Worm (Caenorhabditis elegans) whole organism, L1 larva: Measurements from ENCODE around the gene rod-1.
A peak's percentile ranks its signal among the peaks of the same experiment; 100 is the strongest.

Source experiments
- C04F5.9 ChIP-seq: sonication (generic microtip); optimal IDR thresholded peaks from 2 replicates; lab custom pipeline; 2016; ENCODE audit warnings: missing genetic modification characterization, missing compliant biosample characterization
- C34B4.2 ChIP-seq: sonication (generic microtip); optimal IDR thresholded peaks from 2 replicates; lab custom pipeline; 2017; ENCODE audit warnings: mild to moderate bottlenecking, missing genetic modification characterization, missing compliant biosample characterization
- alr-1 ChIP-seq: fragments of 200-800 bp; sonication (Bioruptor generic); optimal IDR thresholded peaks from 2 replicates; lab custom pipeline; 2018; ENCODE audit warnings: borderline replicate concordance, mild to moderate bottlenecking, missing genetic modification characterization, missing compliant biosample characterization
- aly-2 ChIP-seq: fragments of 150-350 bp; optimal IDR thresholded peaks from 2 replicates; lab custom pipeline; 2014; ENCODE audit warnings: missing biosample characterization, missing genetic modification characterization
- blmp-1 ChIP-seq: fragments of 150-350 bp; optimal IDR thresholded peaks from 2 replicates; lab custom pipeline; 2014; ENCODE audit warnings: missing biosample characterization, missing genetic modification characterization
- ceh-82 ChIP-seq, 3 experiments: fragments of 150-350 bp in 1 of 3; sonication (generic microtip) in 2 of 3; optimal IDR thresholded peaks; 2 replicates each; lab custom pipeline; 2014 to 2017; ENCODE audit warnings: missing biosample characterization in 3 of 3, missing genetic modification characterization in 3 of 3
- ceh-88 ChIP-seq: fragments of 200-800 bp; sonication (Bioruptor generic); IDR thresholded peaks from 2 replicates; pipeline ENCODE4 v1.3.6; 2022; ENCODE audit warnings: missing genetic modification characterization, missing compliant biosample characterization
- efl-1 ChIP-seq, 4 experiments: fragments of 150-350 bp; optimal IDR thresholded peaks in 3 of 4; peaks in 1 of 4; 1 replicate in 1 of 4; 2 replicates in 3 of 4; lab custom pipeline; 2014; ENCODE audit warnings: missing biosample characterization in 2 of 4, missing genetic modification characterization in 2 of 4, missing genetic modification reagents in 2 of 4
- egl-13 ChIP-seq: sonication (generic microtip); optimal IDR thresholded peaks from 2 replicates; lab custom pipeline; 2016; ENCODE audit warnings: missing genotype, missing genetic modification reagents, missing genetic modification characterization, missing compliant biosample characterization
- elt-2 ChIP-seq: sonication (generic microtip); optimal IDR thresholded peaks from 2 replicates; lab custom pipeline; 2016; ENCODE audit warnings: missing genetic modification characterization, mild to moderate bottlenecking, inconsistent platforms, missing compliant biosample characterization, missing genetic modification reagents
- elt-3 ChIP-seq, 6 experiments: fragments of 150-350 bp in 1 of 6; sonication (generic microtip); optimal IDR thresholded peaks; 2 replicates each; lab custom pipeline; 2017 to 2018; ENCODE audit warnings: missing biosample characterization in 6 of 6, missing genetic modification characterization in 6 of 6, inconsistent platforms in 1 of 6
- fkh-10 ChIP-seq: sonication (generic microtip); optimal IDR thresholded peaks from 2 replicates; lab custom pipeline; 2017; ENCODE audit warnings: missing biosample characterization, missing genetic modification reagents, missing genetic modification characterization
- grh-1 ChIP-seq: fragments of 200-800 bp; sonication (Bioruptor generic); IDR thresholded peaks from 2 replicates; pipeline ENCODE4 v1.3.6; 2022; ENCODE audit warnings: missing genetic modification reagents, missing genetic modification characterization, missing compliant biosample characterization
- hlh-17 ChIP-seq: fragments of 200-800 bp; sonication (Bioruptor generic); optimal IDR thresholded peaks from 2 replicates; lab custom pipeline; 2018; ENCODE audit warnings: missing genetic modification characterization, mild to moderate bottlenecking, missing compliant biosample characterization, moderate library complexity, borderline replicate concordance
- hpl-2 ChIP-seq: fragments of 150-350 bp; optimal IDR thresholded peaks from 2 replicates; lab custom pipeline; 2014; ENCODE audit warnings: missing biosample characterization, missing genetic modification reagents, missing genetic modification characterization
- irx-1 ChIP-seq: sonication (generic microtip); optimal IDR thresholded peaks from 2 replicates; lab custom pipeline; 2016; ENCODE audit warnings: missing genetic modification characterization, missing compliant biosample characterization
- jun-1 ChIP-seq: fragments of 150-350 bp; optimal IDR thresholded peaks from 2 replicates; lab custom pipeline; 2014; ENCODE audit warnings: missing biosample characterization, missing genetic modification reagents, missing genetic modification characterization
- lin-13 ChIP-seq: fragments of 150-350 bp; optimal IDR thresholded peaks from 2 replicates; lab custom pipeline; 2014; ENCODE audit warnings: missing biosample characterization, missing genetic modification reagents, missing genetic modification characterization
- lin-14 ChIP-seq: fragments of 200-800 bp; sonication (Bioruptor generic); optimal IDR thresholded peaks from 2 replicates; lab custom pipeline; 2018; ENCODE audit warnings: mild to moderate bottlenecking, missing genetic modification characterization, moderate library complexity, missing compliant biosample characterization
- lin-35 ChIP-seq, 2 experiments: fragments of 150-350 bp; optimal IDR thresholded peaks; 2 replicates each; lab custom pipeline; 2014; ENCODE audit warnings: missing biosample characterization in 2 of 2, missing genetic modification characterization in 2 of 2, missing genetic modification reagents in 2 of 2
- lir-3 ChIP-seq: sonication (generic microtip); optimal IDR thresholded peaks from 2 replicates; lab custom pipeline; 2016; ENCODE audit warnings: mild to moderate bottlenecking, missing genetic modification characterization, moderate library complexity, missing compliant biosample characterization; ENCODE audit not compliant: poor library complexity
- lsy-2 ChIP-seq, 2 experiments: fragments of 150-350 bp; optimal IDR thresholded peaks; 2 replicates each; lab custom pipeline; 2014; ENCODE audit warnings: missing biosample characterization in 2 of 2, missing genetic modification characterization in 2 of 2
- mab-9 ChIP-seq: fragments of 200-800 bp; sonication (Bioruptor generic); IDR thresholded peaks from 2 replicates; pipeline ENCODE4 v1.3.6; 2022; ENCODE audit warnings: missing genetic modification reagents, missing genetic modification characterization, missing compliant biosample characterization
- mdl-1 ChIP-seq, 2 experiments: fragments of 150-350 bp; optimal IDR thresholded peaks; 2 replicates each; lab custom pipeline; 2014 to 2017; ENCODE audit warnings: missing biosample characterization in 2 of 2, missing genetic modification characterization in 2 of 2, inconsistent platforms in 1 of 2
- mef-2 ChIP-seq: fragments of 150-350 bp; optimal IDR thresholded peaks from 2 replicates; lab custom pipeline; 2014; ENCODE audit warnings: missing biosample characterization, missing genetic modification characterization
- nhr-11 ChIP-seq: fragments of 150-350 bp; optimal IDR thresholded peaks from 2 replicates; lab custom pipeline; 2014; ENCODE audit warnings: missing biosample characterization, missing genetic modification characterization
- nhr-12 ChIP-seq: sonication (generic microtip); optimal IDR thresholded peaks from 2 replicates; lab custom pipeline; 2017; ENCODE audit warnings: missing biosample characterization, missing genetic modification characterization
- nhr-19 ChIP-seq: fragments of 200-800 bp; sonication (Bioruptor generic); conservative IDR thresholded peaks from 2 replicates; pipeline ENCODE4 v1.3.6; 2022; ENCODE audit warnings: missing genetic modification characterization, missing compliant biosample characterization
- nhr-20 ChIP-seq: sonication (generic microtip); optimal IDR thresholded peaks from 2 replicates; lab custom pipeline; 2016; ENCODE audit warnings: mild to moderate bottlenecking, missing genetic modification characterization, missing compliant biosample characterization
- nhr-47 ChIP-seq: sonication (generic microtip); optimal IDR thresholded peaks from 2 replicates; lab custom pipeline; 2016; ENCODE audit warnings: mild to moderate bottlenecking, missing genetic modification characterization, moderate library complexity, missing compliant biosample characterization
- nhr-71 ChIP-seq: sonication (generic microtip); optimal IDR thresholded peaks from 2 replicates; lab custom pipeline; 2016; ENCODE audit warnings: mild to moderate bottlenecking, missing genetic modification characterization, moderate library complexity, missing compliant biosample characterization
- nhr-77 ChIP-seq: fragments of 150-350 bp; optimal IDR thresholded peaks from 2 replicates; lab custom pipeline; 2014; ENCODE audit warnings: missing biosample characterization, missing genetic modification characterization
- nhr-85 ChIP-seq: sonication (generic microtip); peaks from one replicate; lab custom pipeline; 2016; ENCODE audit warnings: missing genetic modification characterization, inconsistent platforms, missing compliant biosample characterization
- nhr-90 ChIP-seq: sonication (generic microtip); optimal IDR thresholded peaks from 2 replicates; lab custom pipeline; 2016; ENCODE audit warnings: mild to moderate bottlenecking, missing genetic modification characterization, missing compliant biosample characterization; ENCODE audit not compliant: poor library complexity
- pag-3 ChIP-seq: sonication (generic microtip); optimal IDR thresholded peaks from 2 replicates; lab custom pipeline; 2017; ENCODE audit warnings: missing genetic modification characterization, mild to moderate bottlenecking, missing compliant biosample characterization, antibody characterized with exemption, borderline replicate concordance; ENCODE audit not compliant: insufficient read depth
- pax-3 ChIP-seq: fragments of 200-800 bp; sonication (Bioruptor generic); optimal IDR thresholded peaks from 2 replicates; lab custom pipeline; 2018; ENCODE audit warnings: mild to moderate bottlenecking, missing genetic modification characterization, moderate library complexity, missing compliant biosample characterization
- rnt-1 ChIP-seq: sonication (generic microtip); optimal IDR thresholded peaks from 2 replicates; lab custom pipeline; 2016; ENCODE audit warnings: mild to moderate bottlenecking, missing genetic modification characterization, moderate library complexity, missing compliant biosample characterization
- skn-1 ChIP-seq: fragments of 150-350 bp; optimal IDR thresholded peaks from 2 replicates; lab custom pipeline; 2014; ENCODE audit warnings: missing biosample characterization, missing genetic modification characterization
- snu-23 ChIP-seq: sonication (generic microtip); optimal IDR thresholded peaks from 2 replicates; lab custom pipeline; 2016; ENCODE audit warnings: missing genetic modification characterization, missing compliant biosample characterization
- sptf-1 ChIP-seq: fragments of 150-350 bp; optimal IDR thresholded peaks from 2 replicates; lab custom pipeline; 2014; ENCODE audit warnings: missing biosample characterization, missing genetic modification characterization
- sup-37 ChIP-seq: fragments of 200-800 bp; sonication (Bioruptor generic); optimal IDR thresholded peaks from 2 replicates; lab custom pipeline; 2018; ENCODE audit warnings: mild to moderate bottlenecking, missing genetic modification characterization, missing compliant biosample characterization
- swsn-7 ChIP-seq: sonication (generic microtip); optimal IDR thresholded peaks from 2 replicates; lab custom pipeline; 2016; ENCODE audit warnings: missing genetic modification characterization, missing compliant biosample characterization
- tbx-2 ChIP-seq: sonication (generic microtip); optimal IDR thresholded peaks from 2 replicates; lab custom pipeline; 2016; ENCODE audit warnings: missing genetic modification characterization, missing compliant biosample characterization
- unc-130 ChIP-seq: fragments of 150-350 bp; optimal IDR thresholded peaks from 2 replicates; lab custom pipeline; 2017; ENCODE audit warnings: missing biosample characterization, missing genetic modification characterization, inconsistent platforms
- unc-30 ChIP-seq: sonication (generic microtip); optimal IDR thresholded peaks from 2 replicates; lab custom pipeline; 2017; ENCODE audit warnings: missing biosample characterization, missing genetic modification characterization
- unc-62 ChIP-seq: fragments of 150-350 bp; optimal IDR thresholded peaks from 2 replicates; lab custom pipeline; 2014; ENCODE audit warnings: missing biosample characterization, missing genetic modification reagents, missing genetic modification characterization
- unc-86 ChIP-seq: sonication (generic microtip); optimal IDR thresholded peaks from 2 replicates; lab custom pipeline; 2016; ENCODE audit warnings: missing genetic modification characterization, missing compliant biosample characterization
- unc-98 ChIP-seq: fragments of 200-800 bp; sonication (Bioruptor generic); IDR thresholded peaks from 2 replicates; pipeline ENCODE4 v1.3.6; 2022; ENCODE audit warnings: missing genetic modification characterization, missing compliant biosample characterization
- xbp-1 ChIP-seq: sonication (generic microtip); optimal IDR thresholded peaks from 2 replicates; lab custom pipeline; 2016; ENCODE audit warnings: missing genetic modification characterization, missing compliant biosample characterization
- zag-1 ChIP-seq: fragments of 150-350 bp; optimal IDR thresholded peaks from 2 replicates; lab custom pipeline; 2014; ENCODE audit warnings: missing biosample characterization, missing genetic modification characterization
- zip-4 ChIP-seq: fragments of 200-800 bp; sonication (Bioruptor generic); optimal IDR thresholded peaks from 2 replicates; lab custom pipeline; 2018; ENCODE audit warnings: mild to moderate bottlenecking, missing genetic modification characterization, moderate library complexity, missing compliant biosample characterization
- ztf-4 ChIP-seq: fragments of 150-350 bp; optimal IDR thresholded peaks from 2 replicates; lab custom pipeline; 2014; ENCODE audit warnings: missing biosample characterization, missing genetic modification characterization

Gene rod-1

DNA sequence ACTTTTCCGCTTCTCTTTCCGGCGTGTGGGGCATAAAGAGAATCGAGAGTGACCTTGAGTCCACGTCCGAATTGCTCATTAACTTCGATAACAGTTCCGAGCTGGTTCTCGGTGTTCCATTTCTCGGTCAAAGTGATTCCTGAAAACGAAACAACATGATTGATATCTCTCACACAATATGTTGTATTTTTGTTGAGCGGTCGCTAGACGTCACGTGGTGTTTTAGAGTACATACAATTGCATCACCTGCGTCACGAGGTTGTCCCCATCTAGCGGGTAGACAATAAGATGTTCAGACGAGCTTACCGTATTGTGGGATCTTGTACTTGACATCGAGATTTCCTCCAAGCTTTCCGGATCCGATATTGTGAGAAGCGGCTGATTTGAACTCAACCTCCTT, 29.1 kb downstream of the rod-1 start:
- peak; percentile 37 for TF ChIP-seq skn-1 (tag; lab: Kevin White, UChicago)
- TF ChIP-seq elt-3 (tag; optimal IDR thresholded peaks at IDR 0.05; lab: Kevin White, UChicago): peak in 1 of 6 experiments; percentile 65
- no peak for TF ChIP-seq unc-30 (tag; lab: Kevin White, UChicago)
- TF ChIP-seq lin-14 (GFP tag; lab: Kevin White, UChicago): peak; percentile 67
- TF ChIP-seq nhr-77: no peak
- TF ChIP-seq rnt-1 (tag; lab: Kevin White, UChicago): peak; percentile 60
- no peak for TF ChIP-seq hpl-2 (GFP tag; lab: Kevin White, UChicago)
- TF ChIP-seq unc-86 (tag; lab: Kevin White, UChicago): no peak
- TF ChIP-seq grh-1: 0 out of 2 replicates have a peak, but pooled peaks have one; percentile 36
- TF ChIP-seq snu-23 (GFP tag; lab: Kevin White, UChicago): peak; percentile 69
- TF ChIP-seq pag-3 (tag; lab: Kevin White, UChicago): no peak
- TF ChIP-seq nhr-12 (tag; lab: Kevin White, UChicago): no peak
- no peak for TF ChIP-seq ceh-88 (GFP tag; lab: Robert Waterston, UW)
- TF ChIP-seq C34B4.2 (tag; lab: Kevin White, UChicago): no peak
- TF ChIP-seq unc-130 (tag; lab: Kevin White, UChicago): peak; percentile 73
- no peak for TF ChIP-seq sptf-1 (tag; lab: Kevin White, UChicago)
- TF ChIP-seq lin-35 (GFP tag; optimal IDR thresholded peaks at IDR 0.05; lab: Kevin White, UChicago): peak; percentile 28 to 80
- peak; percentile 32 for TF ChIP-seq nhr-47
- TF ChIP-seq blmp-1 (tag; lab: Kevin White, UChicago): peak; percentile 57
- peak in 1 of 2 experiments; percentile 86 for TF ChIP-seq mdl-1 (tag; optimal IDR thresholded peaks at IDR 0.05; lab: Kevin White, UChicago)
- TF ChIP-seq pax-3: peak; percentile 11
- TF ChIP-seq nhr-90: peak; percentile 67
- TF ChIP-seq tbx-2 (tag; lab: Kevin White, UChicago): no peak
- no peak for TF ChIP-seq mab-9 (GFP tag; lab: Robert Waterston, UW)
- TF ChIP-seq nhr-19: peak; percentile 67
- peak; percentile 75 for TF ChIP-seq nhr-20 (tag; lab: Kevin White, UChicago)
- TF ChIP-seq xbp-1: no peak
- peak; percentile 9 for TF ChIP-seq lir-3 (tag; lab: Kevin White, UChicago)
- TF ChIP-seq fkh-10 (GFP tag; lab: Kevin White, UChicago): no peak
- peak; percentile 81 for TF ChIP-seq nhr-85
- TF ChIP-seq efl-1 (optimal IDR thresholded peaks at IDR 0.05; lab: Kevin White, UChicago): peak; percentile 11 to 45
- TF ChIP-seq efl-1 (GFP tag; optimal IDR thresholded peaks at IDR 0.05 in 1 of 2; lab: Kevin White, UChicago): peak; percentile 59 to 97
- TF ChIP-seq irx-1 (tag; lab: Kevin White, UChicago): peak; percentile 17
- peak; percentile 83 for TF ChIP-seq nhr-71
- peak in 1 of 3 experiments; percentile 21 for TF ChIP-seq ceh-82 (tag; optimal IDR thresholded peaks at IDR 0.05; lab: Kevin White, UChicago)
- peak; percentile 56 for TF ChIP-seq lin-13 (GFP tag; lab: Kevin White, UChicago)
- peak; percentile 35 for TF ChIP-seq swsn-7 (tag; lab: Kevin White, UChicago)
- no peak for TF ChIP-seq unc-98 (GFP tag; lab: Robert Waterston, UW)
- TF ChIP-seq lsy-2 (tag; optimal IDR thresholded peaks at IDR 0.05; lab: Kevin White, UChicago): peak; percentile 35 to 59
- no peak for TF ChIP-seq alr-1 (tag; lab: Kevin White, UChicago)
- peak; percentile 2 for TF ChIP-seq C04F5.9 (tag; lab: Kevin White, UChicago)
- TF ChIP-seq sup-37 (GFP tag; lab: Kevin White, UChicago): no peak
- TF ChIP-seq jun-1 (tag; lab: Kevin White, UChicago): no peak
- no peak for TF ChIP-seq aly-2 (tag; lab: Kevin White, UChicago)
- no peak for TF ChIP-seq unc-62 (GFP tag; lab: Kevin White, UChicago)
- TF ChIP-seq egl-13: no peak
- no peak for TF ChIP-seq hlh-17 (GFP tag; lab: Kevin White, UChicago)
- no peak for TF ChIP-seq zag-1 (tag; lab: Kevin White, UChicago)
- TF ChIP-seq mef-2: no peak
- TF ChIP-seq zip-4 (GFP tag; lab: Kevin White, UChicago): no peak
- TF ChIP-seq nhr-11 (tag; lab: Kevin White, UChicago): no peak
- TF ChIP-seq elt-2 (tag; lab: Kevin White, UChicago): peak; percentile 29
- TF ChIP-seq ztf-4 (tag; lab: Kevin White, UChicago): peak; percentile 6
